Fruit fly (Drosophila melanogaster) whole organism, embryonic: ENCODE results near the gene RanGAP.
A peak's percentile ranks its signal among the peaks of the same experiment; 100 is the strongest.

Experiments
- Atf-2 ChIP-seq: fragments of 200-800 bp; sonication (Bioruptor generic); optimal IDR thresholded peaks from 2 replicates; lab custom pipeline; 2016; ENCODE audit warnings: missing biosample characterization, missing genetic modification characterization
- Atf6 ChIP-seq: fragments of 200-800 bp; sonication (Bioruptor generic); IDR thresholded peaks from 2 replicates; pipeline ENCODE4 v1.3.6; 2022; ENCODE audit warnings: missing biosample characterization, missing genetic modification characterization
- Bgb ChIP-seq: fragments of 200-800 bp; sonication (Bioruptor generic); IDR thresholded peaks from 2 replicates; pipeline ENCODE4 v1.3.6; 2022; ENCODE audit warnings: missing biosample characterization, missing genetic modification characterization; ENCODE audit not compliant: partially characterized antibody
- CG10543 ChIP-seq: fragments of 200-800 bp; sonication (Bioruptor generic); optimal IDR thresholded peaks from 3 replicates; lab custom pipeline; 2017; ENCODE audit warnings: missing biosample characterization, mild to moderate bottlenecking, missing genetic modification characterization, moderate library complexity
- CG11456 ChIP-seq: fragments of 200-800 bp; sonication (Bioruptor generic); IDR thresholded peaks from 3 replicates; pipeline ENCODE4 v1.3.6; 2022; ENCODE audit warnings: missing biosample characterization, missing genetic modification characterization
- CG11504 ChIP-seq: fragments of 200-800 bp; sonication (Bioruptor generic); optimal IDR thresholded peaks from 3 replicates; lab custom pipeline; 2019; ENCODE audit warnings: missing biosample characterization, mild to moderate bottlenecking, missing genetic modification characterization, moderate library complexity
- CG11723 ChIP-seq: fragments of 200-800 bp; sonication (Bioruptor generic); optimal IDR thresholded peaks from 2 replicates; lab custom pipeline; 2017; ENCODE audit warnings: missing biosample characterization, mild to moderate bottlenecking, missing genetic modification characterization
- CG12391 ChIP-seq: fragments of 200-800 bp; sonication (Bioruptor generic); optimal IDR thresholded peaks from 3 replicates; lab custom pipeline; 2018; ENCODE audit warnings: missing biosample characterization, mild to moderate bottlenecking, missing genetic modification characterization, moderate library complexity
- CG12744 ChIP-seq: fragments of 200-800 bp; sonication (Bioruptor generic); optimal IDR thresholded peaks from 2 replicates; lab custom pipeline; 2016; ENCODE audit warnings: missing biosample characterization, missing genetic modification characterization
- CG14014 ChIP-seq: fragments of 200-800 bp; sonication (Bioruptor generic); IDR thresholded peaks from 2 replicates; pipeline ENCODE4 v1.3.6; 2022; ENCODE audit warnings: missing biosample characterization, missing genetic modification characterization
- CG15479 ChIP-seq: fragments of 200-800 bp; sonication (Bioruptor generic); optimal IDR thresholded peaks from 3 replicates; lab custom pipeline; 2019; ENCODE audit warnings: missing biosample characterization, mild to moderate bottlenecking, missing genetic modification characterization, moderate library complexity
- CG16779 ChIP-seq: fragments of 200-800 bp; sonication (Bioruptor generic); IDR thresholded peaks from 2 replicates; pipeline ENCODE4 v1.3.6; 2022; ENCODE audit warnings: missing biosample characterization, missing genetic modification characterization
- CG17829 ChIP-seq: fragments of 200-800 bp; optimal IDR thresholded peaks from 2 replicates; lab custom pipeline; 2019; ENCODE audit warnings: missing biosample characterization, mild to moderate bottlenecking, missing genetic modification characterization, moderate library complexity
- CG6254 ChIP-seq: fragments of 200-800 bp; sonication (Bioruptor generic); optimal IDR thresholded peaks from 3 replicates; lab custom pipeline; 2017; ENCODE audit warnings: mild to moderate bottlenecking, missing biosample characterization, missing genetic modification reagents, missing genetic modification characterization
- CG6272 ChIP-seq: fragments of 200-800 bp; sonication (Bioruptor generic); IDR thresholded peaks from 2 replicates; pipeline ENCODE4 v1.3.6; 2022; ENCODE audit warnings: missing biosample characterization, missing genetic modification characterization
- CG8281 ChIP-seq: fragments of 200-800 bp; sonication (Bioruptor generic); optimal IDR thresholded peaks from 2 replicates; lab custom pipeline; 2018; ENCODE audit warnings: missing biosample characterization, mild to moderate bottlenecking, missing genetic modification characterization, moderate library complexity
- CG8388 ChIP-seq: fragments of 200-800 bp; sonication (Bioruptor generic); optimal IDR thresholded peaks from 2 replicates; lab custom pipeline; 2019; ENCODE audit warnings: missing biosample characterization, mild to moderate bottlenecking, missing genetic modification characterization, moderate library complexity
- CG9932 ChIP-seq: fragments of 200-800 bp; sonication (Bioruptor generic); IDR thresholded peaks from 2 replicates; pipeline ENCODE4 v1.3.6; 2022; ENCODE audit warnings: missing biosample characterization, missing genetic modification characterization
- CHES-1-like ChIP-seq: fragments of 200-800 bp; sonication (Bioruptor generic); optimal IDR thresholded peaks from 2 replicates; lab custom pipeline; 2016; ENCODE audit warnings: missing biosample characterization, missing genetic modification characterization
- CkIIα-i1 ChIP-seq: fragments of 200-800 bp; sonication (Bioruptor generic); IDR thresholded peaks from 2 replicates; pipeline ENCODE4 v1.3.6; 2022; ENCODE audit warnings: missing biosample characterization, missing genetic modification characterization
- CoRest ChIP-seq: fragments of 200-800 bp; sonication (Bioruptor generic); optimal IDR thresholded peaks from 3 replicates; lab custom pipeline; 2018; ENCODE audit warnings: missing biosample characterization, mild to moderate bottlenecking, missing genetic modification characterization, moderate library complexity
- Dip3 ChIP-seq: fragments of 200-800 bp; sonication (Bioruptor generic); optimal IDR thresholded peaks from 3 replicates; lab custom pipeline; 2016; ENCODE audit warnings: missing biosample characterization, missing genetic modification characterization
- Drgx ChIP-seq: fragments of 200-800 bp; sonication (Bioruptor generic); IDR thresholded peaks from 2 replicates; pipeline ENCODE4 v1.3.6; 2022; ENCODE audit warnings: missing biosample characterization, missing genetic modification characterization
- E2f1 ChIP-seq: fragments of 200-800 bp; sonication (Bioruptor generic); IDR thresholded peaks from 2 replicates; pipeline ENCODE4 v1.3.6; 2022; ENCODE audit warnings: missing biosample characterization, missing genetic modification characterization
- HLH4C ChIP-seq: fragments of 200-800 bp; sonication (Bioruptor generic); IDR thresholded peaks from 3 replicates; pipeline ENCODE4 v1.3.6; 2022; ENCODE audit warnings: missing biosample characterization, missing genetic modification characterization; ENCODE audit not compliant: partially characterized antibody
- HLH54F ChIP-seq: fragments of 200-800 bp; sonication (Bioruptor generic); optimal IDR thresholded peaks from 3 replicates; lab custom pipeline; 2016; ENCODE audit warnings: missing biosample characterization, missing genetic modification characterization
- Myb ChIP-seq: fragments of 200-800 bp; sonication (Bioruptor generic); optimal IDR thresholded peaks from 2 replicates; lab custom pipeline; 2016; ENCODE audit warnings: missing biosample characterization, missing genetic modification characterization
- Nf-YC ChIP-seq: fragments of 200-800 bp; optimal IDR thresholded peaks from 3 replicates; lab custom pipeline; 2019; ENCODE audit warnings: missing biosample characterization, mild to moderate bottlenecking, missing genetic modification characterization, moderate library complexity
- Pdp1 ChIP-seq, 2 experiments: fragments of 200-800 bp; sonication (Bioruptor generic); optimal IDR thresholded peaks; 3 replicates each; lab custom pipeline; 2016; ENCODE audit warnings: missing biosample characterization in 2 of 2, missing genetic modification characterization in 2 of 2, mild to moderate bottlenecking in 1 of 2, moderate library complexity in 1 of 2
- Ptx1 ChIP-seq: fragments of 200-800 bp; sonication (Bioruptor generic); IDR thresholded peaks from 2 replicates; pipeline ENCODE4 v1.3.6; 2022; ENCODE audit warnings: missing biosample characterization, missing genetic modification characterization
- Rfx ChIP-seq: fragments of 200-800 bp; sonication (Bioruptor generic); IDR thresholded peaks from 2 replicates; pipeline ENCODE4 v1.3.6; 2022; ENCODE audit warnings: missing biosample characterization, missing genetic modification characterization
- Vsx1 ChIP-seq: fragments of 200-800 bp; sonication (Bioruptor generic); optimal IDR thresholded peaks from 2 replicates; lab custom pipeline; 2017; ENCODE audit warnings: missing biosample characterization, mild to moderate bottlenecking, missing genetic modification characterization, missing genetic modification reagents
- Xrp1 ChIP-seq: fragments of 200-800 bp; sonication (Bioruptor generic); IDR thresholded peaks from 2 replicates; pipeline ENCODE4 v1.3.6; 2022; ENCODE audit warnings: missing biosample characterization, missing genetic modification characterization
- amos ChIP-seq: fragments of 200-800 bp; sonication (Bioruptor generic); IDR thresholded peaks from 2 replicates; pipeline ENCODE4 v1.3.6; 2022; ENCODE audit warnings: missing biosample characterization, missing genetic modification characterization; ENCODE audit not compliant: partially characterized antibody
- bsh ChIP-seq, 2 experiments: fragments of 200-800 bp; sonication (Bioruptor generic); optimal IDR thresholded peaks; 2 replicates each; lab custom pipeline; 2017 to 2018; ENCODE audit warnings: mild to moderate bottlenecking in 2 of 2, missing biosample characterization in 2 of 2, missing genetic modification characterization in 2 of 2, moderate library complexity in 1 of 2
- cg ChIP-seq: fragments of 200-800 bp; sonication (Bioruptor generic); optimal IDR thresholded peaks from 3 replicates; lab custom pipeline; 2019; ENCODE audit warnings: missing biosample characterization, mild to moderate bottlenecking, missing genetic modification characterization, moderate library complexity
- chif ChIP-seq, 2 experiments: fragments of 200-800 bp; sonication (Bioruptor generic); optimal IDR thresholded peaks; 3 replicates each; lab custom pipeline; 2016; ENCODE audit warnings: missing biosample characterization in 2 of 2, missing genetic modification characterization in 2 of 2
- chn ChIP-seq: fragments of 200-800 bp; sonication (Bioruptor generic); optimal IDR thresholded peaks from 2 replicates; lab custom pipeline; 2016; ENCODE audit warnings: missing biosample characterization, missing genetic modification characterization
- disco-r ChIP-seq: fragments of 200-800 bp; sonication (Bioruptor generic); optimal IDR thresholded peaks from 2 replicates; lab custom pipeline; 2016; ENCODE audit warnings: missing biosample characterization, missing genetic modification characterization
- dysf ChIP-seq: fragments of 200-800 bp; sonication (Bioruptor generic); IDR thresholded peaks from 3 replicates; pipeline ENCODE4 v1.3.6; 2022; ENCODE audit warnings: missing biosample characterization, missing genetic modification characterization
- gem ChIP-seq: fragments of 200-800 bp; sonication (Bioruptor generic); optimal IDR thresholded peaks from 2 replicates; lab custom pipeline; 2019; ENCODE audit warnings: missing biosample characterization, mild to moderate bottlenecking, missing genetic modification characterization, moderate library complexity
- hb ChIP-seq: fragments of 200-800 bp; sonication (Bioruptor generic); IDR thresholded peaks from 3 replicates; pipeline ENCODE4 v1.3.6; 2022; ENCODE audit warnings: missing biosample characterization, missing genetic modification characterization; ENCODE audit not compliant: partially characterized antibody
- mam ChIP-seq: fragments of 200-800 bp; sonication (Bioruptor generic); optimal IDR thresholded peaks from 3 replicates; lab custom pipeline; 2016; ENCODE audit warnings: missing biosample characterization, missing genetic modification characterization
- phol ChIP-seq: fragments of 200-800 bp; sonication (Bioruptor generic); optimal IDR thresholded peaks from 3 replicates; lab custom pipeline; 2018; ENCODE audit warnings: missing biosample characterization, mild to moderate bottlenecking, missing genetic modification characterization, moderate library complexity
- scrt ChIP-seq: fragments of 200-800 bp; sonication (Bioruptor generic); optimal IDR thresholded peaks from 2 replicates; lab custom pipeline; 2018; ENCODE audit warnings: missing biosample characterization, mild to moderate bottlenecking, missing genetic modification characterization, moderate library complexity
- sens ChIP-seq: fragments of 200-800 bp; sonication (Bioruptor generic); peaks from one replicate; lab custom pipeline; 2016; ENCODE audit warnings: missing biosample characterization, missing genetic modification characterization
- sob ChIP-seq: fragments of 200-800 bp; sonication (Bioruptor generic); IDR thresholded peaks from 2 replicates; pipeline ENCODE4 v1.3.6; 2022; ENCODE audit warnings: missing biosample characterization, missing genetic modification characterization
- sug ChIP-seq: fragments of 200-800 bp; optimal IDR thresholded peaks from 2 replicates; lab custom pipeline; 2019; ENCODE audit warnings: missing biosample characterization, mild to moderate bottlenecking, missing genetic modification characterization, moderate library complexity

Gene RanGAP

dm6 chr2L:19452535-19453317, 11.0 kb downstream of the RanGAP start (continued):
- peak; percentile 49; the same call in 1 of the 2 replicates for TF ChIP-seq Atf6
- TF ChIP-seq CG10543 (GFP tag; lab: Kevin White, UChicago): peak; percentile 18
- TF ChIP-seq scrt (GFP tag; lab: Kevin White, UChicago): no peak
- peak; percentile 36 for TF ChIP-seq mam (GFP tag; lab: Kevin White, UChicago)
- 0 out of 2 replicates have a peak, but pooled peaks have one; percentile 42 for TF ChIP-seq CG14014
- TF ChIP-seq CG6272 (GFP tag; lab: Robert Waterston, UW): no peak
- peak; percentile 1 for TF ChIP-seq CoRest
- no peak for TF ChIP-seq CG12744 (GFP tag; lab: Kevin White, UChicago)
- peak; percentile 39 for TF ChIP-seq chn (GFP tag; lab: Kevin White, UChicago)
- TF ChIP-seq CG9932 (GFP tag; lab: Robert Waterston, UW): no peak; the same call in 1 of the 2 replicates
- no peak for TF ChIP-seq disco-r
- 0 out of 3 replicates have a peak, but pooled peaks have one; percentile 22 for TF ChIP-seq CG11456 (GFP tag; lab: Robert Waterston, UW)
- TF ChIP-seq amos: peak; percentile 7; the same call in 1 of the 2 replicates
- no peak for TF ChIP-seq Vsx1 (GFP tag; lab: Kevin White, UChicago)
- peak in 1 of 2 experiments; percentile 10 for TF ChIP-seq chif (GFP tag; optimal IDR thresholded peaks at IDR 0.05; lab: Kevin White, UChicago)
- no peak for TF ChIP-seq CkIIα-i1 (GFP tag; lab: Robert Waterston, UW)
- TF ChIP-seq CG12391 (tag; lab: Kevin White, UChicago): peak; percentile 16
- TF ChIP-seq HLH54F (GFP tag; lab: Kevin White, UChicago): no peak
- peak; percentile 85 for TF ChIP-seq cg
- TF ChIP-seq dysf (GFP tag; lab: Robert Waterston, UW): peak; percentile 54; the same call in 2 of the 3 replicates
- TF ChIP-seq sens: peak; percentile 74
- TF ChIP-seq gem (tag; lab: Kevin White, UChicago): peak; percentile 44
- TF ChIP-seq hb: 0 out of 3 replicates have a peak, but pooled peaks have one; percentile 29
- TF ChIP-seq CG11504 (tag; lab: Kevin White, UChicago): peak; percentile 21
- TF ChIP-seq Bgb (GFP tag; lab: Robert Waterston, UW): peak; percentile 7; the same call in 1 of the 2 replicates
- no peak for TF ChIP-seq CG8388 (GFP tag; lab: Kevin White, UChicago)
- TF ChIP-seq sob: 0 out of 2 replicates have a peak, but pooled peaks have one; percentile 29
- 0 out of 2 replicates have a peak, but pooled peaks have one; percentile 3 for TF ChIP-seq CG16779
- no peak for TF ChIP-seq sug (tag; lab: Kevin White, UChicago)
- TF ChIP-seq CHES-1-like (GFP tag; lab: Kevin White, UChicago): peak; percentile 16
- peak; percentile 34 for TF ChIP-seq Dip3 (GFP tag; lab: Kevin White, UChicago)
- TF ChIP-seq HLH4C: no peak
- TF ChIP-seq bsh (GFP tag; optimal IDR thresholded peaks at IDR 0.05; lab: Kevin White, UChicago): peak in 1 of 2 experiments; percentile 13
- no peak for TF ChIP-seq Atf-2
- peak; percentile 78 for TF ChIP-seq phol
- no peak for TF ChIP-seq CG6254 (GFP tag; lab: Kevin White, UChicago)
- peak; percentile 53; the same call in 1 of the 2 replicates for TF ChIP-seq Xrp1 (GFP tag; lab: Robert Waterston, UW)
- peak; percentile 42; the same call in 1 of the 2 replicates for TF ChIP-seq Ptx1
- peak; percentile 49 for TF ChIP-seq Rfx (GFP tag; lab: Robert Waterston, UW)
- no peak for TF ChIP-seq Nf-YC (tag; lab: Kevin White, UChicago)
- peak; percentile 60 for TF ChIP-seq Drgx (GFP tag; lab: Robert Waterston, UW)
- TF ChIP-seq CG11723: peak; percentile 3
- no peak for TF ChIP-seq CG17829 (tag; lab: Kevin White, UChicago)
- peak; percentile 22 to 51 for TF ChIP-seq Pdp1 (GFP tag; optimal IDR thresholded peaks at IDR 0.05; lab: Kevin White, UChicago)
- TF ChIP-seq CG8281 (tag; lab: Kevin White, UChicago): no peak
- TF ChIP-seq E2f1 (GFP tag; lab: Robert Waterston, UW): 0 out of 2 replicates have a peak, but pooled peaks have one; percentile 33
- peak; percentile 76 for TF ChIP-seq CG15479
- peak; percentile 36 for TF ChIP-seq Myb (GFP tag; lab: Kevin White, UChicago)
